Fruit fly (Drosophila melanogaster) whole organism, embryonic: Measurements from ENCODE around the gene mv.

ENCODE experiments used
- ATbp ChIP-seq: fragments of 200-800 bp; sonication (Bioruptor generic); optimal IDR thresholded peaks from 2 replicates; lab custom pipeline; 2017; ENCODE audit warnings: missing biosample characterization, mild to moderate bottlenecking, missing genetic modification characterization, missing genetic modification reagents
- CG10565 ChIP-seq: fragments of 200-800 bp; sonication (Bioruptor generic); optimal IDR thresholded peaks from 3 replicates; lab custom pipeline; 2016; ENCODE audit warnings: missing biosample characterization, mild to moderate bottlenecking, missing genetic modification characterization
- CG11695 ChIP-seq: fragments of 200-800 bp; sonication (Bioruptor generic); IDR thresholded peaks from 3 replicates; pipeline ENCODE4 v1.3.6; 2022; ENCODE audit warnings: missing biosample characterization, missing genetic modification characterization
- CG11723 ChIP-seq: fragments of 200-800 bp; sonication (Bioruptor generic); optimal IDR thresholded peaks from 2 replicates; lab custom pipeline; 2017; ENCODE audit warnings: missing biosample characterization, mild to moderate bottlenecking, missing genetic modification characterization
- CG7556 ChIP-seq: fragments of 200-800 bp; sonication (Bioruptor generic); optimal IDR thresholded peaks from 2 replicates; lab custom pipeline; 2017; ENCODE audit warnings: missing biosample characterization, mild to moderate bottlenecking, missing genetic modification characterization
- Lim3 ChIP-seq: fragments of 200-800 bp; sonication (Bioruptor generic); IDR thresholded peaks from 2 replicates; pipeline ENCODE4 v1.3.6; 2022; ENCODE audit warnings: missing biosample characterization, missing genetic modification characterization
- crc ChIP-seq: fragments of 200-800 bp; sonication (Bioruptor generic); optimal IDR thresholded peaks from 2 replicates; lab custom pipeline; 2016; ENCODE audit warnings: missing biosample characterization, missing genetic modification characterization
- fru ChIP-seq: fragments of >200 bp; optimal IDR thresholded peaks from 2 replicates; lab custom pipeline; 2017
- lbe ChIP-seq: fragments of 200-800 bp; sonication (Bioruptor generic); optimal IDR thresholded peaks from 2 replicates; lab custom pipeline; 2016; ENCODE audit warnings: missing biosample characterization, mild to moderate bottlenecking, missing genetic modification characterization
- scrt ChIP-seq: fragments of 200-800 bp; sonication (Bioruptor generic); optimal IDR thresholded peaks from 2 replicates; lab custom pipeline; 2018; ENCODE audit warnings: missing biosample characterization, mild to moderate bottlenecking, missing genetic modification characterization, moderate library complexity
- tio ChIP-seq: fragments of 200-800 bp; sonication (Bioruptor generic); optimal IDR thresholded peaks from 2 replicates; lab custom pipeline; 2017; ENCODE audit warnings: missing biosample characterization, missing genetic modification characterization, inconsistent platforms
- ttk ChIP-seq: fragments of 200-800 bp; sonication (Bioruptor generic); IDR thresholded peaks from 2 replicates; pipeline ENCODE4 v2.1.2; 2022; ENCODE audit warnings: missing biosample characterization, missing genetic modification characterization

DNA sequence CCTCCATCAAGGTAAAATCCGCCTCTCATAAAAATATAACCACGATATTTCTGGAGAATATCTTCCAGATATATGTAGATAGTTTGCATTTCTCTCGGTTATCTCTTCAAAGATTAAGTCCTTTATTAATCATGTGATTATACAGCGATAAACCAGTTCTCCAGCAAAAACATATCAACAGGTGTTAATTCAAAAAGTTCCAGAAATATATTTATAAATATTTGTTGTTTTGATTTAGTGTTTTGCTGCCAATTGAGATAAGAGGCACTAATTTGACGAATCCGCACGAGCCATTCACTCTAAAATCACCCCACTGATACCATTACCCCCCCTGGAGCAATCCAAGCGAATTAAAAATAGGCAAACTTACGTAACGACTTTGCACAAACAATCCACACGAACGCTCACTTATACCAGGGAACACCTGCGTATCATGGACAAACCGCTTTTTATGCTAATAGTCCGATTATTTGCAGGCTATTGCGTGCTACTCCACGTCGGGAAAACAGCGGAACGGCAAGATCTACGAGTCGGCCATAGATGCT lies 693 bp upstream of the mv start:
- TF ChIP-seq scrt (no peak), fru (lab: Kevin White, UChicago) (no peak), lbe (GFP tag; lab: Kevin White, UChicago) (no peak), tio (no peak), ATbp (GFP tag; lab: Kevin White, UChicago) (no peak), ttk (GFP tag; lab: Robert Waterston, UW) (no peak), Lim3 (GFP tag; lab: Robert Waterston, UW) (no peak), CG11723 (GFP tag; lab: Kevin White, UChicago) (no peak), CG10565 (GFP tag; lab: Kevin White, UChicago) (no peak), CG11695 (GFP tag; lab: Robert Waterston, UW) (no peak), CG7556 (no peak), crc (no peak)
